Fruit fly (Drosophila melanogaster) whole organism, pupa: ENCODE results near the gene CG18473.

ENCODE experiments used
- CG10348 ChIP-seq: fragments of 200-800 bp; sonication (Bioruptor generic); IDR thresholded peaks from 2 replicates; pipeline ENCODE4 v1.3.6; 2022; ENCODE audit warnings: missing biosample characterization, missing genetic modification characterization
- CG12605 ChIP-seq: fragments of 200-800 bp; sonication (Bioruptor generic); IDR thresholded peaks from 2 replicates; pipeline ENCODE4 v1.3.6; 2022; ENCODE audit warnings: missing biosample characterization, missing genetic modification characterization
- CG13204 ChIP-seq: fragments of 200-800 bp; sonication (Bioruptor generic); optimal IDR thresholded peaks from 2 replicates; lab custom pipeline; 2018; ENCODE audit warnings: missing biosample characterization, mild to moderate bottlenecking, missing genetic modification characterization, moderate library complexity
- CG14655 ChIP-seq: fragments of 200-800 bp; sonication (Bioruptor generic); optimal IDR thresholded peaks from 3 replicates; lab custom pipeline; 2017; ENCODE audit warnings: mild to moderate bottlenecking, missing biosample characterization, missing genetic modification reagents, missing genetic modification characterization
- CG15710 ChIP-seq: fragments of 200-800 bp; sonication (Bioruptor generic); optimal IDR thresholded peaks from 2 replicates; lab custom pipeline; 2018; ENCODE audit warnings: missing biosample characterization, mild to moderate bottlenecking, missing genetic modification characterization, moderate library complexity
- CG17806 ChIP-seq: fragments of 200-800 bp; sonication (Bioruptor generic); optimal IDR thresholded peaks from 2 replicates; lab custom pipeline; 2018; ENCODE audit warnings: missing biosample characterization, mild to moderate bottlenecking, missing genetic modification characterization, moderate library complexity
- CG32121 ChIP-seq: fragments of 200-800 bp; sonication (Bioruptor generic); IDR thresholded peaks from 2 replicates; pipeline ENCODE4 v1.3.6; 2022; ENCODE audit warnings: missing biosample characterization, missing genetic modification characterization
- CG34367 ChIP-seq: fragments of 200-800 bp; sonication (Bioruptor generic); optimal IDR thresholded peaks from 2 replicates; lab custom pipeline; 2018; ENCODE audit warnings: missing biosample characterization, mild to moderate bottlenecking, missing genetic modification characterization
- CG4496 ChIP-seq: fragments of 200-800 bp; sonication (Bioruptor generic); IDR thresholded peaks from 3 replicates; pipeline ENCODE4 v1.3.6; 2022; ENCODE audit warnings: missing biosample characterization, missing genetic modification characterization
- CG8159 ChIP-seq: fragments of 200-800 bp; sonication (Bioruptor generic); optimal IDR thresholded peaks from 3 replicates; lab custom pipeline; 2018; ENCODE audit warnings: missing biosample characterization, mild to moderate bottlenecking, missing genetic modification characterization, moderate library complexity
- CG8301 ChIP-seq: fragments of 200-800 bp; sonication (Bioruptor generic); optimal IDR thresholded peaks from 2 replicates; lab custom pipeline; 2018; ENCODE audit warnings: missing biosample characterization, mild to moderate bottlenecking, missing genetic modification characterization
- CG9948 ChIP-seq: fragments of 200-800 bp; sonication (Bioruptor generic); optimal IDR thresholded peaks from 2 replicates; lab custom pipeline; 2018; ENCODE audit warnings: missing biosample characterization, mild to moderate bottlenecking, missing genetic modification characterization, moderate library complexity
- D1 ChIP-seq: fragments of 200-800 bp; sonication (Bioruptor generic); optimal IDR thresholded peaks from 2 replicates; lab custom pipeline; 2018; ENCODE audit warnings: missing biosample characterization, mild to moderate bottlenecking, missing genetic modification characterization, moderate library complexity
- EcR ChIP-seq: fragments of 200-800 bp; sonication (Bioruptor generic); optimal IDR thresholded peaks from 3 replicates; lab custom pipeline; 2019; ENCODE audit warnings: missing biosample characterization, missing genetic modification characterization, mild to moderate bottlenecking, moderate library complexity, missing genetic modification reagents
- Ets98B ChIP-seq: fragments of 200-800 bp; sonication (Bioruptor generic); IDR thresholded peaks from 2 replicates; pipeline ENCODE4 v1.3.6; 2022; ENCODE audit warnings: missing biosample characterization, missing genetic modification characterization
- Pif1A ChIP-seq: fragments of 200-800 bp; sonication (Bioruptor generic); optimal IDR thresholded peaks from 3 replicates; lab custom pipeline; 2016; ENCODE audit warnings: missing biosample characterization, missing genetic modification characterization
- Pif1B ChIP-seq: fragments of 200-800 bp; sonication (Bioruptor generic); optimal IDR thresholded peaks from 3 replicates; lab custom pipeline; 2016; ENCODE audit warnings: missing biosample characterization, missing genetic modification characterization
- Snoo ChIP-seq: fragments of 200-800 bp; sonication (Bioruptor generic); optimal IDR thresholded peaks from 3 replicates; lab custom pipeline; 2017; ENCODE audit warnings: missing biosample characterization, mild to moderate bottlenecking, missing genetic modification characterization, inconsistent platforms
- fd96Ca ChIP-seq: fragments of 200-800 bp; sonication (Bioruptor generic); IDR thresholded peaks from 3 replicates; pipeline ENCODE4 v1.3.6; 2022; ENCODE audit warnings: missing biosample characterization, missing genetic modification characterization
- gl ChIP-seq: fragments of 200-800 bp; sonication (Bioruptor generic); optimal IDR thresholded peaks from 2 replicates; lab custom pipeline; 2018; ENCODE audit warnings: missing biosample characterization, mild to moderate bottlenecking, missing genetic modification characterization
- rn ChIP-seq: fragments of 200-800 bp; sonication (Bioruptor generic); IDR thresholded peaks from 2 replicates; pipeline ENCODE4 v1.3.6; 2022; ENCODE audit warnings: missing biosample characterization, missing genetic modification characterization

CG18473 gene

dm6 chr3R:9410182-9410581, 47.1 kb downstream of the CG18473 start, which contains the start of gene betaTub85D:
Gene betaTub85D (minus strand): TSS chr3R:9410282.
- no peak for TF ChIP-seq CG8159
- TF ChIP-seq EcR (GFP tag; lab: Kevin White, UChicago): no peak
- no peak for TF ChIP-seq Ets98B (GFP tag; lab: Robert Waterston, UW)
- TF ChIP-seq D1 (tag; lab: Kevin White, UChicago): no peak
- TF ChIP-seq CG17806 (tag; lab: Kevin White, UChicago): no peak
- no peak for TF ChIP-seq Pif1A (GFP tag; lab: Kevin White, UChicago)
- TF ChIP-seq CG9948: no peak
- TF ChIP-seq CG8301 (tag; lab: Kevin White, UChicago): no peak
- TF ChIP-seq CG32121 (GFP tag; lab: Robert Waterston, UW): no peak
- TF ChIP-seq Snoo (tag; lab: Kevin White, UChicago): no peak
- TF ChIP-seq CG14655: no peak
- TF ChIP-seq CG13204 (GFP tag; lab: Kevin White, UChicago): no peak
- TF ChIP-seq CG12605 (GFP tag; lab: Robert Waterston, UW): no peak
- TF ChIP-seq CG34367 (tag; lab: Kevin White, UChicago): no peak
- no peak for TF ChIP-seq CG10348
- TF ChIP-seq CG4496 (GFP tag; lab: Robert Waterston, UW): no peak
- no peak for TF ChIP-seq gl
- no peak for TF ChIP-seq fd96Ca (GFP tag; lab: Robert Waterston, UW)
- TF ChIP-seq rn (GFP tag; lab: Robert Waterston, UW): no peak
- TF ChIP-seq CG15710: no peak

dm6 chr3R:9411928-9412640, 49.0 kb downstream of the CG18473 start, which contains the start of the genes Task7 and alpha-Man-IIa:
Gene Task7 (minus strand): TSS chr3R:9412293.
Gene alpha-Man-IIa (plus strand): TSS chr3R:9412548.
- TF ChIP-seq CG9948: no peak
- TF ChIP-seq CG10348: no peak
- no peak for TF ChIP-seq CG32121 (GFP tag; lab: Robert Waterston, UW)
- no peak for TF ChIP-seq CG4496 (GFP tag; lab: Robert Waterston, UW)
- no peak for TF ChIP-seq CG15710
- TF ChIP-seq CG8301 (tag; lab: Kevin White, UChicago): no peak
- TF ChIP-seq CG17806 (tag; lab: Kevin White, UChicago): no peak
- TF ChIP-seq CG8159: no peak
- no peak for TF ChIP-seq CG13204 (GFP tag; lab: Kevin White, UChicago)
- TF ChIP-seq Snoo (tag; lab: Kevin White, UChicago): no peak
- no peak for TF ChIP-seq fd96Ca (GFP tag; lab: Robert Waterston, UW)
- TF ChIP-seq EcR (GFP tag; lab: Kevin White, UChicago): no peak
- no peak for TF ChIP-seq CG14655
- TF ChIP-seq D1 (tag; lab: Kevin White, UChicago): no peak
- TF ChIP-seq gl: no peak
- TF ChIP-seq Ets98B (GFP tag; lab: Robert Waterston, UW): no peak
- TF ChIP-seq CG34367 (tag; lab: Kevin White, UChicago): no peak
- TF ChIP-seq Pif1B (GFP tag; lab: Kevin White, UChicago): no peak
